Fruit fly (Drosophila melanogaster) whole organism, embryonic: ENCODE measurements around the gene CG9302.

Experiments
- Abd-B ChIP-seq: fragments of 200-800 bp; sonication (Bioruptor generic); optimal IDR thresholded peaks from 2 replicates; lab custom pipeline; 2018; ENCODE audit warnings: missing biosample characterization, mild to moderate bottlenecking, missing genetic modification characterization, moderate library complexity
- Ada2b ChIP-seq: fragments of 200-800 bp; sonication (Bioruptor generic); IDR thresholded peaks from 2 replicates; pipeline ENCODE4 v1.3.6; 2022; ENCODE audit warnings: missing biosample characterization, missing genetic modification characterization
- Atf3 ChIP-seq: fragments of 200-800 bp; sonication (Bioruptor generic); optimal IDR thresholded peaks from 3 replicates; lab custom pipeline; 2016; ENCODE audit warnings: missing biosample characterization, missing genetic modification characterization
- CG1024 ChIP-seq: fragments of 200-800 bp; sonication (Bioruptor generic); IDR thresholded peaks from 2 replicates; pipeline ENCODE4 v1.3.6; 2022; ENCODE audit warnings: missing biosample characterization, missing genetic modification characterization
- CG10267 ChIP-seq: fragments of 200-800 bp; sonication (Bioruptor generic); optimal IDR thresholded peaks from 2 replicates; lab custom pipeline; 2018; ENCODE audit warnings: missing biosample characterization, mild to moderate bottlenecking, missing genetic modification characterization, moderate library complexity
- CG10462 ChIP-seq: fragments of 200-800 bp; sonication (Bioruptor generic); optimal IDR thresholded peaks from 2 replicates; lab custom pipeline; 2016; ENCODE audit warnings: missing biosample characterization, missing genetic modification characterization
- CG10543 ChIP-seq: fragments of 200-800 bp; sonication (Bioruptor generic); optimal IDR thresholded peaks from 3 replicates; lab custom pipeline; 2017; ENCODE audit warnings: missing biosample characterization, mild to moderate bottlenecking, missing genetic modification characterization, moderate library complexity
- CG11504 ChIP-seq: fragments of 200-800 bp; sonication (Bioruptor generic); optimal IDR thresholded peaks from 3 replicates; lab custom pipeline; 2019; ENCODE audit warnings: missing biosample characterization, mild to moderate bottlenecking, missing genetic modification characterization, moderate library complexity
- CG11560 ChIP-seq: fragments of 200-800 bp; sonication (Bioruptor generic); IDR thresholded peaks from 3 replicates; pipeline ENCODE4 v1.3.6; 2022; ENCODE audit warnings: missing biosample characterization, missing genetic modification characterization
- CG12299 ChIP-seq: fragments of 200-800 bp; sonication (Bioruptor generic); optimal IDR thresholded peaks from 2 replicates; lab custom pipeline; 2018; ENCODE audit warnings: missing biosample characterization, mild to moderate bottlenecking, missing genetic modification characterization
- CG12391 ChIP-seq: fragments of 200-800 bp; sonication (Bioruptor generic); optimal IDR thresholded peaks from 3 replicates; lab custom pipeline; 2018; ENCODE audit warnings: missing biosample characterization, mild to moderate bottlenecking, missing genetic modification characterization, moderate library complexity
- CG13287 ChIP-seq: fragments of 200-800 bp; sonication (Bioruptor generic); IDR thresholded peaks from 2 replicates; pipeline ENCODE4 v1.3.6; 2022; ENCODE audit warnings: missing biosample characterization, missing genetic modification characterization; ENCODE audit not compliant: partially characterized antibody
- CG14860 ChIP-seq: fragments of 200-800 bp; sonication (Bioruptor generic); IDR thresholded peaks from 3 replicates; pipeline ENCODE4 v1.3.6; 2022; ENCODE audit warnings: missing biosample characterization, missing genetic modification characterization; ENCODE audit not compliant: partially characterized antibody
- CG15601 ChIP-seq: fragments of 200-800 bp; sonication (Bioruptor generic); optimal IDR thresholded peaks from 3 replicates; lab custom pipeline; 2019; ENCODE audit warnings: missing biosample characterization, mild to moderate bottlenecking, missing genetic modification characterization, moderate library complexity
- CG2678 ChIP-seq: fragments of 200-800 bp; sonication (Bioruptor generic); optimal IDR thresholded peaks from 3 replicates; lab custom pipeline; 2019; ENCODE audit warnings: missing biosample characterization, mild to moderate bottlenecking, missing genetic modification characterization, moderate library complexity
- CG30403 ChIP-seq: fragments of 200-800 bp; sonication (Bioruptor generic); optimal IDR thresholded peaks from 3 replicates; lab custom pipeline; 2016; ENCODE audit warnings: missing biosample characterization, missing genetic modification characterization
- CG32532 ChIP-seq: fragments of 200-800 bp; sonication (Bioruptor generic); IDR thresholded peaks from 2 replicates; pipeline ENCODE4 v1.3.6; 2022; ENCODE audit warnings: missing biosample characterization, missing genetic modification characterization
- CG3726 ChIP-seq: fragments of 200-800 bp; sonication (Bioruptor generic); IDR thresholded peaks from 3 replicates; pipeline ENCODE4, ENCODE4 v1.3.6; 2022; ENCODE audit warnings: missing biosample characterization, missing genetic modification characterization
- CG6272 ChIP-seq: fragments of 200-800 bp; sonication (Bioruptor generic); IDR thresholded peaks from 2 replicates; pipeline ENCODE4 v1.3.6; 2022; ENCODE audit warnings: missing biosample characterization, missing genetic modification characterization
- CG7963 ChIP-seq: fragments of 200-800 bp; sonication (Bioruptor generic); IDR thresholded peaks from 3 replicates; pipeline ENCODE4 v1.3.6; 2022; ENCODE audit warnings: missing biosample characterization, missing genetic modification characterization; ENCODE audit not compliant: partially characterized antibody
- CG7987 ChIP-seq: fragments of 200-800 bp; sonication (Bioruptor generic); optimal IDR thresholded peaks from 2 replicates; lab custom pipeline; 2018; ENCODE audit warnings: missing biosample characterization, mild to moderate bottlenecking, missing genetic modification characterization, moderate library complexity
- Drgx ChIP-seq: fragments of 200-800 bp; sonication (Bioruptor generic); IDR thresholded peaks from 2 replicates; pipeline ENCODE4 v1.3.6; 2022; ENCODE audit warnings: missing biosample characterization, missing genetic modification characterization
- Hmr ChIP-seq: fragments of 200-800 bp; sonication (Bioruptor generic); optimal IDR thresholded peaks from 3 replicates; lab custom pipeline; 2017; ENCODE audit warnings: mild to moderate bottlenecking, missing biosample characterization, missing genetic modification reagents, missing genetic modification characterization
- NFAT ChIP-seq: fragments of 200-800 bp; sonication (Bioruptor generic); IDR thresholded peaks from 2 replicates; pipeline ENCODE4 v1.3.6; 2022; ENCODE audit warnings: missing biosample characterization, missing genetic modification characterization
- Opbp ChIP-seq: fragments of 200-800 bp; sonication (Bioruptor generic); IDR thresholded peaks from 3 replicates; pipeline ENCODE4 v1.3.6; 2022; ENCODE audit warnings: missing biosample characterization, missing genetic modification characterization; ENCODE audit not compliant: partially characterized antibody
- PHDP ChIP-seq: fragments of 200-800 bp; sonication (Bioruptor generic); optimal IDR thresholded peaks from 3 replicates; lab custom pipeline; 2018; ENCODE audit warnings: missing biosample characterization, mild to moderate bottlenecking, missing genetic modification characterization, moderate library complexity
- Pdp1 ChIP-seq, 2 experiments: fragments of 200-800 bp; sonication (Bioruptor generic); optimal IDR thresholded peaks; 3 replicates each; lab custom pipeline; 2016; ENCODE audit warnings: missing biosample characterization in 2 of 2, missing genetic modification characterization in 2 of 2, mild to moderate bottlenecking in 1 of 2, moderate library complexity in 1 of 2
- Rfx ChIP-seq: fragments of 200-800 bp; sonication (Bioruptor generic); IDR thresholded peaks from 2 replicates; pipeline ENCODE4 v1.3.6; 2022; ENCODE audit warnings: missing biosample characterization, missing genetic modification characterization
- Sry-δ ChIP-seq: fragments of 200-800 bp; sonication (Bioruptor generic); optimal IDR thresholded peaks from 2 replicates; lab custom pipeline; 2016; ENCODE audit warnings: missing biosample characterization, missing genetic modification characterization
- Ssrp ChIP-seq: fragments of 200-800 bp; sonication (Bioruptor generic); optimal IDR thresholded peaks from 2 replicates; lab custom pipeline; 2018; ENCODE audit warnings: missing biosample characterization, mild to moderate bottlenecking, missing genetic modification characterization, moderate library complexity
- Trl ChIP-seq, 3 experiments: fragments of >200 bp in 2 of 3; fragments of 200-800 bp in 1 of 3; sonication (Bioruptor generic) in 1 of 3; optimal IDR thresholded peaks; 2 replicates in 1 of 3; 3 replicates in 2 of 3; lab custom pipeline; 2016 to 2017; ENCODE audit warnings: missing biosample characterization in 1 of 3, missing genetic modification characterization in 1 of 3
- ab ChIP-seq: fragments of 200-800 bp; sonication (Bioruptor generic); optimal IDR thresholded peaks from 2 replicates; lab custom pipeline; 2016; ENCODE audit warnings: missing biosample characterization, missing genetic modification characterization
- abd-A ChIP-seq: fragments of 200-800 bp; sonication (Bioruptor generic); optimal IDR thresholded peaks from 3 replicates; lab custom pipeline; 2019; ENCODE audit warnings: missing biosample characterization, mild to moderate bottlenecking, missing genetic modification characterization, moderate library complexity
- bbx ChIP-seq: fragments of 200-800 bp; sonication (Bioruptor generic); IDR thresholded peaks from 2 replicates; pipeline ENCODE4 v1.3.6; 2022; ENCODE audit warnings: missing biosample characterization, missing genetic modification characterization; ENCODE audit not compliant: partially characterized antibody
- br ChIP-seq: fragments of >200 bp; optimal IDR thresholded peaks from 2 replicates; lab custom pipeline; 2017
- chif ChIP-seq, 2 experiments: fragments of 200-800 bp; sonication (Bioruptor generic); optimal IDR thresholded peaks; 3 replicates each; lab custom pipeline; 2016; ENCODE audit warnings: missing biosample characterization in 2 of 2, missing genetic modification characterization in 2 of 2
- chm ChIP-seq: fragments of 200-800 bp; sonication (Bioruptor generic); IDR thresholded peaks from 2 replicates; pipeline ENCODE4 v1.3.6; 2022; ENCODE audit warnings: missing biosample characterization, missing genetic modification characterization
- chn ChIP-seq: fragments of 200-800 bp; sonication (Bioruptor generic); optimal IDR thresholded peaks from 2 replicates; lab custom pipeline; 2016; ENCODE audit warnings: missing biosample characterization, missing genetic modification characterization
- dmrt11E ChIP-seq: fragments of 200-800 bp; sonication (Bioruptor generic); optimal IDR thresholded peaks from 3 replicates; lab custom pipeline; 2018; ENCODE audit warnings: missing biosample characterization, mild to moderate bottlenecking, missing genetic modification characterization, moderate library complexity
- dmrt99B ChIP-seq: fragments of 200-800 bp; sonication (Bioruptor generic); optimal IDR thresholded peaks from 2 replicates; lab custom pipeline; 2018; ENCODE audit warnings: missing biosample characterization, mild to moderate bottlenecking, missing genetic modification characterization, moderate library complexity
- esg ChIP-seq: fragments of 200-800 bp; sonication (Bioruptor generic); conservative IDR thresholded peaks from 2 replicates; pipeline ENCODE4 v1.3.6; 2022; ENCODE audit warnings: missing biosample characterization, missing genetic modification characterization
- fru ChIP-seq: fragments of >200 bp; optimal IDR thresholded peaks from 2 replicates; lab custom pipeline; 2017
- grn ChIP-seq: fragments of 200-800 bp; sonication (Bioruptor generic); optimal IDR thresholded peaks from 3 replicates; lab custom pipeline; 2017; ENCODE audit warnings: missing biosample characterization, missing genetic modification characterization
- rib ChIP-seq: fragments of 200-800 bp; sonication (Bioruptor generic); IDR thresholded peaks from 2 replicates; pipeline ENCODE4 v1.3.6; 2022; ENCODE audit warnings: missing biosample characterization, missing genetic modification characterization
- slbo ChIP-seq: fragments of 200-800 bp; sonication (Bioruptor generic); IDR thresholded peaks from 2 replicates; pipeline ENCODE4 v1.3.6; 2022; ENCODE audit warnings: missing biosample characterization, missing genetic modification characterization
- stwl ChIP-seq: fragments of 200-800 bp; sonication (Bioruptor generic); optimal IDR thresholded peaks from 3 replicates; lab custom pipeline; 2018; ENCODE audit warnings: missing biosample characterization, mild to moderate bottlenecking, missing genetic modification characterization, moderate library complexity
- vfl ChIP-seq: fragments of 200-800 bp; sonication (Bioruptor generic); optimal IDR thresholded peaks from 2 replicates; lab custom pipeline; 2016; ENCODE audit warnings: missing biosample characterization, missing genetic modification characterization

CG9302 gene

DNA sequence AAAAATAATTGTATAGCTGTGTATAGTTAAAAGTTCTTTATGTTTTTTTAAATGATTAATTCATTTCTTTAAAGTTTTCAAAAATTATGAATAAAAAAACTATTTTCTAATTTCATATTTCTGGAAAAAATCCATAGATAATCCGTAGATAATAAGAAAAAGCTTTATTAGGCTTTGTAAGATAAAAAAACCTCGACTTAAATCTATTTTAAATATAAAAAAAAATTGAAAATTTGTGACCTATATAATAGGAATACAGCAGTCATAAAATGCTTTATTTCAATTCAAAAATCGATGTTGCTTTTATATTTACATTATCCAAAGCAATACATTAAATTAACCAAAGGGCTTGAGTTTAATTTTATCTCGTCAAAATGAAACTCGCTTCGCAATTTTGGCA, 33.9 kb upstream of the CG9302 start, which contains the start of gene Flad2:
Gene Flad2, plus strand, starts transcription at position 301 of the 400 bp plus-strand sequence.
- no peak for TF ChIP-seq stwl
- TF ChIP-seq Atf3 (GFP tag; lab: Kevin White, UChicago), result no peak

DNA sequence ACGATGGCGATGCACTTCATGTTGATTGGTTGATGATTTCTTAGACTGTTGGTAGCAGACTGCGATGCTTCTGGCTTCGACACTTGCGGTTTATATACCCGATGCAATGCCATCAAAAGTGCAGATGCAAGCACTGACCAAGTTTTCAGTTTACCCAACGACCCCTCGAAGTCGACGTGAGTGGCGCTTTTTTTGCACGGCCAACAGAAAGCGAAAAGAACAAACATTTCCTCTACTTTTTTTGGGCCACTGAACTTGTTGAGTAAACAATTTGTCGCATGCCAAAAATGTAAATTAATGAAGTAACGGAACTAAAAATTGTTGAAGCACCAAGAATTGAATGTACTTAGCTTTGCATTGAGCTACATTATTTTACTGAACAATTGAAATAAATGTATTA, 33.2 kb upstream of the CG9302 start, which contains the start of gene Vm34Ca:
Gene Vm34Ca, minus strand, starts transcription at position 66 of the 400 bp plus-strand sequence.
- TF ChIP-seq CG15601 (tag; lab: Kevin White, UChicago) (no peak), CG14860 (GFP tag; lab: Robert Waterston, UW) (0 out of 3 replicates have a peak, but pooled peaks have one; percentile 12)
- TF ChIP-seq, all 482 proteins: peak for 1

DNA sequence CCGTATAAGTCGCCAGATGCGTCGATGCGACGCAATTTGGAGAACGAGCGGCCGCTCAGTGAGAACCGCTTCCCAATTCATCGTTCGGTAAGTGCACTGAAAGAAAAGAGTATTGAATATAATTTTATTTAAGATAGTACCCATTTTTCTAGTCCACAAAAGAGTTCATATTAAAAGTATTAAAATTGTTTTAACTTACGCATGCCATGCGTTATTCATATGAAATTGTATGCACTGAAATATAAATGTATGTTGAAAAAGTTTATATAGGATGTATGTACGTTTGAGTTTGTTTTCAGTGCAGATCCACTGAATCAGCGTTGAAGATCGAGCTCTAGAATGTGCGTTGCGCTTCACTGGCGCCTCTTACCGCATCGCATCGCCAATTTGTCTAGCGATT, 21.2 kb upstream of the CG9302 start:
- no peak for TF ChIP-seq CG13287 (GFP tag; lab: Robert Waterston, UW)
- TF ChIP-seq PHDP (tag; lab: Kevin White, UChicago), result peak; percentile 8
- peak; percentile 15 for TF ChIP-seq CG11504 (tag; lab: Kevin White, UChicago)
- TF ChIP-seq CG3726 (GFP tag; lab: Robert Waterston, UW), result no peak
- TF ChIP-seq Drgx, result peak; percentile 28; the same call in 1 of the 2 replicates
- no peak for TF ChIP-seq CG10543 (GFP tag; lab: Kevin White, UChicago)
- TF ChIP-seq CG32532 (GFP tag; lab: Robert Waterston, UW), result no peak
- TF ChIP-seq CG10267 (tag; lab: Kevin White, UChicago), result no peak
- TF ChIP-seq Ssrp (tag; lab: Kevin White, UChicago), result no peak
- no peak for TF ChIP-seq bbx (GFP tag; lab: Robert Waterston, UW)
- no peak for TF ChIP-seq dmrt11E
- TF ChIP-seq CG12391 (tag; lab: Kevin White, UChicago), result peak; percentile 2
- TF ChIP-seq CG11560 (tag; lab: Robert Waterston, UW), result no peak
- no peak for TF ChIP-seq Abd-B (GFP tag; lab: Kevin White, UChicago)
- no peak for TF ChIP-seq NFAT (GFP tag; lab: Robert Waterston, UW)
- peak; percentile 46; the same call in 1 of the 2 replicates for TF ChIP-seq slbo (GFP tag; lab: Robert Waterston, UW)
- no peak for TF ChIP-seq Trl (optimal IDR thresholded peaks at IDR 0.05; lab: Kevin White, UChicago)
- no peak for TF ChIP-seq Trl (GFP tag; optimal IDR thresholded peaks at IDR 0.05; lab: Kevin White, UChicago)
- TF ChIP-seq fru (lab: Kevin White, UChicago), result no peak
- no peak for TF ChIP-seq br (lab: Kevin White, UChicago)
- TF ChIP-seq Ada2b (GFP tag; lab: Robert Waterston, UW), result no peak
- TF ChIP-seq CG2678 (tag; lab: Kevin White, UChicago), result peak; percentile 22
- TF ChIP-seq chn, result no peak
- TF ChIP-seq Pdp1 (GFP tag; optimal IDR thresholded peaks at IDR 0.05; lab: Kevin White, UChicago), result peak in 1 of 2 experiments; percentile 4
- no peak for TF ChIP-seq chm (GFP tag; lab: Robert Waterston, UW)
- TF ChIP-seq esg (GFP tag; lab: Robert Waterston, UW), result no peak
- TF ChIP-seq abd-A (tag; lab: Kevin White, UChicago), result no peak
- TF ChIP-seq CG1024, result no peak
- peak; percentile 11 for TF ChIP-seq dmrt99B (tag; lab: Kevin White, UChicago)
- TF ChIP-seq CG30403 (GFP tag; lab: Kevin White, UChicago), result peak; percentile 7
- TF ChIP-seq CG6272 (GFP tag; lab: Robert Waterston, UW), result no peak
- TF ChIP-seq Opbp (GFP tag; lab: Robert Waterston, UW), result no peak
- no peak for TF ChIP-seq Hmr (GFP tag; lab: Kevin White, UChicago)
- no peak for TF ChIP-seq chif (GFP tag; optimal IDR thresholded peaks at IDR 0.05; lab: Kevin White, UChicago)
- TF ChIP-seq CG7987, result no peak
- TF ChIP-seq Rfx (GFP tag; lab: Robert Waterston, UW), result 0 out of 2 replicates have a peak, but pooled peaks have one; percentile 12
- no peak for TF ChIP-seq CG7963 (GFP tag; lab: Robert Waterston, UW)
- no peak for TF ChIP-seq rib (GFP tag; lab: Robert Waterston, UW)
- TF ChIP-seq vfl, result no peak
- TF ChIP-seq grn (GFP tag; lab: Kevin White, UChicago), result no peak
- TF ChIP-seq ab (GFP tag; lab: Kevin White, UChicago), result no peak
- TF ChIP-seq CG10462 (GFP tag; lab: Kevin White, UChicago), result no peak
- TF ChIP-seq Sry-δ (GFP tag; lab: Kevin White, UChicago), result no peak
- TF ChIP-seq CG12299, result no peak
